Fruit fly (Drosophila melanogaster): ENCODE results near the gene CG34124.
A peak's percentile ranks its signal among the peaks of the same experiment; 100 is the strongest.

The CG34124 gene

dm6 chr2L:4976988-4977551 lies 18.9 kb downstream of the CG34124 start, which contains the start of the genes Gmd and CG3792 (continued):
- TF ChIP-seq CG18599 (GFP tag; optimal IDR thresholded peaks at IDR 0.05) (peak; percentile 96), CG8359 (GFP tag; optimal IDR thresholded peaks at IDR 0.05; ENCODE audit: borderline replicate concordance) (peak; percentile 88), Taf1 (GFP tag; IDR thresholded peaks at IDR 0.05) (peak; percentile 95), maf-S (GFP tag; optimal IDR thresholded peaks at IDR 0.05) (peak; percentile 95), stc (GFP tag; IDR thresholded peaks at IDR 0.05) (peak; percentile 95), CG12299 (tag; optimal IDR thresholded peaks at IDR 0.05) (peak; percentile 89), vfl (GFP tag; optimal IDR thresholded peaks at IDR 0.05) (peak; percentile 93), fru (optimal IDR thresholded peaks at IDR 0.05) (no peak), CG17385 (GFP tag; optimal IDR thresholded peaks at IDR 0.05) (peak; percentile 85), Camta (GFP tag; optimal IDR thresholded peaks at IDR 0.05) (peak; percentile 96), CG1603 (tag; optimal IDR thresholded peaks at IDR 0.05) (peak; percentile 71), croc (GFP tag; conservative IDR thresholded peaks at IDR 0.05) (peak; percentile 94), CG18764 (GFP tag; optimal IDR thresholded peaks at IDR 0.05) (peak; percentile 96), Myb (GFP tag; optimal IDR thresholded peaks at IDR 0.05) (peak; percentile 77), CG15011 (GFP tag; optimal IDR thresholded peaks at IDR 0.05) (no peak), Rx (GFP tag; IDR thresholded peaks at IDR 0.05) (peak; percentile 92), amos (GFP tag; IDR thresholded peaks at IDR 0.05; ENCODE audit: partially characterized antibody) (peak; percentile 76), disco-r (GFP tag; optimal IDR thresholded peaks at IDR 0.05) (peak; percentile 85), CG42726 (GFP tag; IDR thresholded peaks at IDR 0.05; ENCODE audit: partially characterized antibody) (peak; percentile 76), cato (GFP tag; optimal IDR thresholded peaks at IDR 0.05; ENCODE audit: borderline replicate concordance) (peak; percentile 91), CG8388 (GFP tag; optimal IDR thresholded peaks at IDR 0.05) (peak; percentile 82), HLH4C (GFP tag; IDR thresholded peaks at IDR 0.05; ENCODE audit: partially characterized antibody) (peak; percentile 84), tgo (GFP tag; IDR thresholded peaks at IDR 0.05) (peak; percentile 97), CG12104 (GFP tag; optimal IDR thresholded peaks at IDR 0.05) (peak; percentile 93), slp2 (GFP tag; optimal IDR thresholded peaks at IDR 0.05) (peak; percentile 94), CTCF (GFP tag; optimal IDR thresholded peaks at IDR 0.05) (peak; percentile 51), GATAe (GFP tag; conservative IDR thresholded peaks at IDR 0.05) (peak; percentile 90), CG18262 (tag; optimal IDR thresholded peaks at IDR 0.05) (peak; percentile 97), sr (GFP tag; IDR thresholded peaks at IDR 0.05) (peak; percentile 61; the same call in 1 of the 3 replicates), chinmo (GFP tag; IDR thresholded peaks at IDR 0.05; ENCODE audit: partially characterized antibody) (no peak), trh (GFP tag; optimal IDR thresholded peaks at IDR 0.05) (peak; percentile 83), schlank (tag; optimal IDR thresholded peaks at IDR 0.05) (peak; percentile 82), HLH3B (GFP tag; IDR thresholded peaks at IDR 0.05) (peak; percentile 95), Hmr (GFP tag; optimal IDR thresholded peaks at IDR 0.05) (peak; percentile 94), CG13894 (tag; optimal IDR thresholded peaks at IDR 0.05) (peak; percentile 95), inv (GFP tag; IDR thresholded peaks at IDR 0.05; ENCODE audit: partially characterized antibody) (peak; percentile 84), hb (GFP tag; IDR thresholded peaks at IDR 0.05; ENCODE audit: partially characterized antibody) (peak; percentile 88), E2f1 (GFP tag; IDR thresholded peaks at IDR 0.05) (peak; percentile 96), Mad (GFP tag; optimal IDR thresholded peaks at IDR 0.05) (peak; percentile 90), Atf6 (GFP tag; IDR thresholded peaks at IDR 0.05) (peak; percentile 97), luna (GFP tag; optimal IDR thresholded peaks at IDR 0.05) (peak; percentile 86), en (GFP tag; optimal IDR thresholded peaks at IDR 0.05) (peak; percentile 89), unc-4 (GFP tag; IDR thresholded peaks at IDR 0.05; ENCODE audit: partially characterized antibody) (peak; percentile 82), Hsf (GFP tag; optimal IDR thresholded peaks at IDR 0.05) (peak; percentile 97), gcm (GFP tag; optimal IDR thresholded peaks at IDR 0.05) (peak; percentile 81), Kr (GFP tag; optimal IDR thresholded peaks at IDR 0.05) (no peak), CG5245 (GFP tag; optimal IDR thresholded peaks at IDR 0.05) (peak; percentile 93), CG17612 (GFP tag; IDR thresholded peaks at IDR 0.05) (peak; percentile 91), CG2712 (tag; optimal IDR thresholded peaks at IDR 0.05) (peak; percentile 97), CG11723 (GFP tag; optimal IDR thresholded peaks at IDR 0.05) (peak; percentile 91)

Data from whole organism, embryonic.